Worm (Caenorhabditis elegans) whole organism, mixed stage, embryonic: ENCODE results near the gene srw-117.

Experiments used
- mab-5 ChIP-seq: fragments of 150-350 bp; optimal IDR thresholded peaks from 2 replicates; lab custom pipeline; 2014; ENCODE audit warnings: missing biosample characterization, missing genetic modification characterization
- nhr-12 ChIP-seq: fragments of 150-350 bp; optimal IDR thresholded peaks from 2 replicates; lab custom pipeline; 2014; ENCODE audit warnings: missing biosample characterization, missing genetic modification characterization
- unc-62 ChIP-seq: fragments of 150-350 bp; optimal IDR thresholded peaks from 2 replicates; lab custom pipeline; 2014; ENCODE audit warnings: missing biosample characterization, missing genetic modification reagents, missing genetic modification characterization

DNA sequence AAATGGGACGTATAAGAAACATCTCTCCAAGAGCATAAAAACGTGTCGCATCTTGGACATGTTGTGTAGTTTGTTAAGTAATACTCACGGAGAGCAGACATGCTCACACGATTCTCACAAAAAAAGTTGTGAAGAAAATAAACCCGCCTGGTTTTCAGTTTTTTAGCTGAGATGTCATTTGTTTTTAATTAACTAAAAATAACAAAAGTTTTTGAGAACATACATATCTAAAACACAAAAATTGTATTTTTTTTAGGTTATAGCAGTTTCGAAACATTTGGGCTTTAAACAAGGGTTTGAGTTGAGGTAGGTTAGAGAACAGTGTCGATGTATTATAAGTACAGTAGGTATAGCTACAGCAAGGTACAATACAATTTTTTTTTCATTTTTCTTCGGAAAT, 18.5 kb downstream of the srw-117 start, which contains the start of gene srh-88:
- TF ChIP-seq nhr-12 (tag; lab: Kevin White, UChicago) (no peak), mab-5 (tag; lab: Kevin White, UChicago) (no peak), unc-62 (no peak)
